Fruit fly (Drosophila melanogaster): Measurements from ENCODE around the gene polybromo.

The polybromo gene

dm6 chr3R:24810844-24811625 is 6.0 kb upstream of the polybromo start (continued):
- TF ChIP-seq Doc3 (GFP tag; IDR thresholded peaks at IDR 0.05; ENCODE audit: partially characterized antibody) (no peak), CG16863 (GFP tag; optimal IDR thresholded peaks at IDR 0.05) (peak; percentile 85), Neu2 (GFP tag; optimal IDR thresholded peaks at IDR 0.05; ENCODE audit: borderline replicate concordance) (no peak), kay (GFP tag; optimal IDR thresholded peaks at IDR 0.05) (peak; percentile 73), Opbp (GFP tag; IDR thresholded peaks at IDR 0.05; ENCODE audit: partially characterized antibody) (no peak), tup (GFP tag; optimal IDR thresholded peaks at IDR 0.05) (peak; percentile 80), Chrac-16 (GFP tag; optimal IDR thresholded peaks at IDR 0.05) (peak; percentile 78), dmrt11E (tag; optimal IDR thresholded peaks at IDR 0.05) (peak; percentile 40), knrl (GFP tag; IDR thresholded peaks at IDR 0.05; ENCODE audit: partially characterized antibody) (no peak), zen2 (GFP tag; IDR thresholded peaks at IDR 0.05; ENCODE audit: partially characterized antibody) (no peak), B-H2 (GFP tag; optimal IDR thresholded peaks at IDR 0.05) (peak; percentile 80), Dbx (GFP tag; IDR thresholded peaks at IDR 0.05) (peak; percentile 90), peb (GFP tag; IDR thresholded peaks at IDR 0.05) (peak; percentile 75), CG9817 (tag; optimal IDR thresholded peaks at IDR 0.05) (peak; percentile 90), CG12299 (tag; optimal IDR thresholded peaks at IDR 0.05) (peak; percentile 73), CG15514 (GFP tag; optimal IDR thresholded peaks at IDR 0.05) (peak; percentile 82), Max (GFP tag; optimal IDR thresholded peaks at IDR 0.05) (peak; percentile 73), CG3281 (GFP tag; optimal IDR thresholded peaks at IDR 0.05) (peak; percentile 88), crc (GFP tag; optimal IDR thresholded peaks at IDR 0.05) (peak; percentile 62), CG7963 (GFP tag; IDR thresholded peaks at IDR 0.05; ENCODE audit: partially characterized antibody) (no peak), sna (GFP tag; IDR thresholded peaks at IDR 0.05; ENCODE audit: partially characterized antibody) (no peak), pzg (GFP tag; optimal IDR thresholded peaks at IDR 0.05) (peak; percentile 17), CG8944 (GFP tag; optimal IDR thresholded peaks at IDR 0.05) (peak; percentile 78), Sox102F (GFP tag; optimal IDR thresholded peaks at IDR 0.05) (peak; percentile 92), CG12071 (GFP tag; optimal IDR thresholded peaks at IDR 0.05) (peak; percentile 94), Adf1 (GFP tag; IDR thresholded peaks at IDR 0.05) (peak; percentile 65), CG9609 (GFP tag; optimal IDR thresholded peaks at IDR 0.05) (peak; percentile 84), NC2β (GFP tag; optimal IDR thresholded peaks at IDR 0.05) (peak; percentile 73), Dp (GFP tag; optimal IDR thresholded peaks at IDR 0.05) (peak; percentile 2), YL-1 (GFP tag; optimal IDR thresholded peaks at IDR 0.05) (peak; percentile 35), CG33557 (GFP tag; optimal IDR thresholded peaks at IDR 0.05) (no peak), ara (GFP tag; IDR thresholded peaks at IDR 0.05) (peak; percentile 78), Dip3 (GFP tag; optimal IDR thresholded peaks at IDR 0.05) (peak; percentile 93), Doc2 (GFP tag; IDR thresholded peaks at IDR 0.05) (peak; percentile 77), lmd (GFP tag; IDR thresholded peaks at IDR 0.05) (peak; percentile 92), CG2889 (GFP tag; IDR thresholded peaks at IDR 0.05) (peak; percentile 78; the same call in 2 of the 3 replicates), D19A (tag; optimal IDR thresholded peaks at IDR 0.05) (peak; percentile 83), CG10959 (GFP tag; IDR thresholded peaks at IDR 0.05) (peak; percentile 58; the same call in 1 of the 2 replicates), CG34422 (GFP tag; IDR thresholded peaks at IDR 0.05) (peak; percentile 91), CG3726 (GFP tag; IDR thresholded peaks at IDR 0.05) (peak; percentile 53; the same call in 1 of the 3 replicates), CG10654 (GFP tag; optimal IDR thresholded peaks at IDR 0.05) (peak; percentile 67), crol (GFP tag; IDR thresholded peaks at IDR 0.05) (0 out of 2 replicates have a peak, but pooled peaks have one; percentile 21), CG3163 (GFP tag; optimal IDR thresholded peaks at IDR 0.05) (peak; percentile 61), Tbp (GFP tag; optimal IDR thresholded peaks at IDR 0.05) (no peak), CG10147 (GFP tag; optimal IDR thresholded peaks at IDR 0.05) (peak; percentile 68), CG8388 (GFP tag; optimal IDR thresholded peaks at IDR 0.05) (peak; percentile 76), corto (GFP tag; optimal IDR thresholded peaks at IDR 0.05) (peak; percentile 78), CG9215 (GFP tag; IDR thresholded peaks at IDR 0.05) (peak; percentile 78)
